Fruit fly (Drosophila melanogaster) whole organism, embryonic: ENCODE data around the gene Nrd1.
A peak's percentile ranks its signal among the peaks of the same experiment; 100 is the strongest.

Experiments
- Ada2b ChIP-seq: fragments of 200-800 bp; sonication (Bioruptor generic); IDR thresholded peaks from 2 replicates; pipeline ENCODE4 v1.3.6; 2022; ENCODE audit warnings: missing biosample characterization, missing genetic modification characterization
- Aef1 ChIP-seq: fragments of 200-800 bp; sonication (Bioruptor generic); IDR thresholded peaks from 3 replicates; pipeline ENCODE4 v1.3.6; 2022; ENCODE audit warnings: missing biosample characterization, missing genetic modification characterization
- Bteb2 ChIP-seq: fragments of 200-800 bp; sonication (Bioruptor generic); optimal IDR thresholded peaks from 2 replicates; lab custom pipeline; 2016; ENCODE audit warnings: missing biosample characterization, missing genetic modification characterization
- CG10431 ChIP-seq: fragments of 200-800 bp; sonication (Bioruptor generic); optimal IDR thresholded peaks from 3 replicates; lab custom pipeline; 2018; ENCODE audit warnings: missing biosample characterization, mild to moderate bottlenecking, missing genetic modification characterization
- CG10959 ChIP-seq: fragments of 200-800 bp; sonication (Bioruptor generic); IDR thresholded peaks from 2 replicates; pipeline ENCODE4 v1.3.6; 2022; ENCODE audit warnings: missing biosample characterization, missing genetic modification characterization
- CG11695 ChIP-seq: fragments of 200-800 bp; sonication (Bioruptor generic); IDR thresholded peaks from 3 replicates; pipeline ENCODE4 v1.3.6; 2022; ENCODE audit warnings: missing biosample characterization, missing genetic modification characterization
- CG12391 ChIP-seq: fragments of 200-800 bp; sonication (Bioruptor generic); optimal IDR thresholded peaks from 3 replicates; lab custom pipeline; 2018; ENCODE audit warnings: missing biosample characterization, mild to moderate bottlenecking, missing genetic modification characterization, moderate library complexity
- CG12659 ChIP-seq: fragments of 200-800 bp; sonication (Bioruptor generic); optimal IDR thresholded peaks from 3 replicates; lab custom pipeline; 2017; ENCODE audit warnings: mild to moderate bottlenecking, missing biosample characterization, missing genetic modification reagents, missing genetic modification characterization
- CG14710 ChIP-seq: fragments of 200-800 bp; sonication (Bioruptor generic); optimal IDR thresholded peaks from 3 replicates; lab custom pipeline; 2019; ENCODE audit warnings: missing biosample characterization, mild to moderate bottlenecking, missing genetic modification characterization, moderate library complexity
- CG16813 ChIP-seq: fragments of 200-800 bp; sonication (Bioruptor generic); IDR thresholded peaks from 3 replicates; pipeline ENCODE4 v1.3.6; 2022; ENCODE audit warnings: missing biosample characterization, missing genetic modification characterization; ENCODE audit not compliant: partially characterized antibody
- CG2199 ChIP-seq: fragments of 200-800 bp; sonication (Bioruptor generic); IDR thresholded peaks from 3 replicates; pipeline ENCODE4 v1.3.6; 2022; ENCODE audit warnings: missing biosample characterization, missing genetic modification characterization
- CG33557 ChIP-seq: fragments of 200-800 bp; sonication (Bioruptor generic); optimal IDR thresholded peaks from 2 replicates; lab custom pipeline; 2019; ENCODE audit warnings: missing biosample characterization, mild to moderate bottlenecking, missing genetic modification characterization, moderate library complexity
- CG4404 ChIP-seq: fragments of 200-800 bp; sonication (Bioruptor generic); IDR thresholded peaks from 2 replicates; pipeline ENCODE4 v1.3.6; 2022; ENCODE audit warnings: missing biosample characterization, missing genetic modification characterization
- CG4820 ChIP-seq: fragments of 200-800 bp; sonication (Bioruptor generic); optimal IDR thresholded peaks from 3 replicates; lab custom pipeline; 2016; ENCODE audit warnings: missing biosample characterization, missing genetic modification characterization
- CG6683 ChIP-seq: fragments of 200-800 bp; sonication (Bioruptor generic); optimal IDR thresholded peaks from 2 replicates; lab custom pipeline; 2017; ENCODE audit warnings: missing biosample characterization, mild to moderate bottlenecking, missing genetic modification characterization, missing genetic modification reagents
- CG6813 ChIP-seq: fragments of 200-800 bp; sonication (Bioruptor generic); optimal IDR thresholded peaks from 2 replicates; lab custom pipeline; 2017; ENCODE audit warnings: missing biosample characterization, missing genetic modification characterization, mild to moderate bottlenecking, moderate library complexity, missing genetic modification reagents
- CG7745 ChIP-seq: fragments of 200-800 bp; sonication (Bioruptor generic); optimal IDR thresholded peaks from 2 replicates; lab custom pipeline; 2018; ENCODE audit warnings: missing biosample characterization, mild to moderate bottlenecking, missing genetic modification characterization, moderate library complexity
- CG8388 ChIP-seq: fragments of 200-800 bp; sonication (Bioruptor generic); optimal IDR thresholded peaks from 2 replicates; lab custom pipeline; 2019; ENCODE audit warnings: missing biosample characterization, mild to moderate bottlenecking, missing genetic modification characterization, moderate library complexity
- CG8478 ChIP-seq: fragments of >200 bp; optimal IDR thresholded peaks from 2 replicates; lab custom pipeline; 2018
- CG8924 ChIP-seq: fragments of 200-800 bp; optimal IDR thresholded peaks from 3 replicates; lab custom pipeline; 2019; ENCODE audit warnings: missing biosample characterization, mild to moderate bottlenecking, missing genetic modification characterization, moderate library complexity
- CG9817 ChIP-seq: fragments of 200-800 bp; sonication (Bioruptor generic); optimal IDR thresholded peaks from 2 replicates; lab custom pipeline; 2018; ENCODE audit warnings: missing biosample characterization, mild to moderate bottlenecking, missing genetic modification characterization, moderate library complexity
- CTCF ChIP-seq: fragments of 200-800 bp; sonication (Bioruptor generic); optimal IDR thresholded peaks from 2 replicates; lab custom pipeline; 2017; ENCODE audit warnings: missing biosample characterization, mild to moderate bottlenecking, missing genetic modification characterization, moderate library complexity
- Deaf1 ChIP-seq: fragments of 200-800 bp; optimal IDR thresholded peaks from 3 replicates; lab custom pipeline; 2019; ENCODE audit warnings: missing biosample characterization, mild to moderate bottlenecking, missing genetic modification characterization, moderate library complexity
- Dek ChIP-seq: fragments of 200-800 bp; sonication (Bioruptor generic); optimal IDR thresholded peaks from 3 replicates; lab custom pipeline; 2019; ENCODE audit warnings: missing biosample characterization, mild to moderate bottlenecking, missing genetic modification characterization, moderate library complexity
- Dfd ChIP-seq, 2 experiments: fragments of >200 bp; optimal IDR thresholded peaks; 2 replicates each; lab custom pipeline; 2017; ENCODE audit warnings: missing biosample characterization in 2 of 2, missing genetic modification characterization in 2 of 2
- Dll ChIP-seq: fragments of 200-800 bp; sonication (Bioruptor generic); IDR thresholded peaks from 4 replicates; pipeline ENCODE4 v1.3.6; 2022; ENCODE audit warnings: missing biosample characterization, missing genetic modification characterization; ENCODE audit not compliant: partially characterized antibody
- MESR4 ChIP-seq: fragments of 200-800 bp; sonication (Bioruptor generic); optimal IDR thresholded peaks from 2 replicates; lab custom pipeline; 2018; ENCODE audit warnings: missing biosample characterization, mild to moderate bottlenecking, missing genetic modification characterization, moderate library complexity
- MTF-1 ChIP-seq: fragments of 200-800 bp; sonication (Bioruptor generic); optimal IDR thresholded peaks from 2 replicates; lab custom pipeline; 2018; ENCODE audit warnings: missing biosample characterization, mild to moderate bottlenecking, missing genetic modification characterization, borderline replicate concordance
- NFAT ChIP-seq: fragments of 200-800 bp; sonication (Bioruptor generic); IDR thresholded peaks from 2 replicates; pipeline ENCODE4 v1.3.6; 2022; ENCODE audit warnings: missing biosample characterization, missing genetic modification characterization
- Oli ChIP-seq: fragments of 200-800 bp; sonication (Bioruptor generic); optimal IDR thresholded peaks from 2 replicates; lab custom pipeline; 2018; ENCODE audit warnings: missing biosample characterization, mild to moderate bottlenecking, missing genetic modification characterization, moderate library complexity
- Scr ChIP-seq: fragments of 200-800 bp; sonication (Bioruptor generic); IDR thresholded peaks from 2 replicates; pipeline ENCODE4 v1.3.6; 2022; ENCODE audit warnings: missing biosample characterization, missing genetic modification characterization; ENCODE audit not compliant: partially characterized antibody
- Vsx1 ChIP-seq: fragments of 200-800 bp; sonication (Bioruptor generic); optimal IDR thresholded peaks from 2 replicates; lab custom pipeline; 2017; ENCODE audit warnings: missing biosample characterization, mild to moderate bottlenecking, missing genetic modification characterization, missing genetic modification reagents
- ab ChIP-seq: fragments of 200-800 bp; sonication (Bioruptor generic); optimal IDR thresholded peaks from 2 replicates; lab custom pipeline; 2016; ENCODE audit warnings: missing biosample characterization, missing genetic modification characterization
- ac ChIP-seq: fragments of 200-800 bp; sonication (Bioruptor generic); optimal IDR thresholded peaks from 3 replicates; lab custom pipeline; 2017; ENCODE audit warnings: missing biosample characterization, mild to moderate bottlenecking, missing genetic modification characterization
- amos ChIP-seq: fragments of 200-800 bp; sonication (Bioruptor generic); IDR thresholded peaks from 2 replicates; pipeline ENCODE4 v1.3.6; 2022; ENCODE audit warnings: missing biosample characterization, missing genetic modification characterization; ENCODE audit not compliant: partially characterized antibody
- dati ChIP-seq: fragments of 200-800 bp; sonication (Bioruptor generic); IDR thresholded peaks from 2 replicates; pipeline ENCODE4 v1.3.6; 2022; ENCODE audit warnings: missing biosample characterization, missing genetic modification characterization
- dysf ChIP-seq: fragments of 200-800 bp; sonication (Bioruptor generic); IDR thresholded peaks from 3 replicates; pipeline ENCODE4 v1.3.6; 2022; ENCODE audit warnings: missing biosample characterization, missing genetic modification characterization
- ewg ChIP-seq: fragments of 200-800 bp; sonication (Bioruptor generic); optimal IDR thresholded peaks from 3 replicates; lab custom pipeline; 2017; ENCODE audit warnings: mild to moderate bottlenecking, missing biosample characterization, missing genetic modification reagents, missing genetic modification characterization
- ftz-f1 ChIP-seq: fragments of 200-800 bp; sonication (Bioruptor generic); optimal IDR thresholded peaks from 2 replicates; lab custom pipeline; 2016; ENCODE audit warnings: missing biosample characterization, missing genetic modification characterization
- gcm ChIP-seq: fragments of 200-800 bp; sonication (Bioruptor generic); optimal IDR thresholded peaks from 2 replicates; lab custom pipeline; 2019; ENCODE audit warnings: missing biosample characterization, mild to moderate bottlenecking, missing genetic modification characterization, moderate library complexity
- grn ChIP-seq: fragments of 200-800 bp; sonication (Bioruptor generic); optimal IDR thresholded peaks from 3 replicates; lab custom pipeline; 2017; ENCODE audit warnings: missing biosample characterization, missing genetic modification characterization
- gt ChIP-seq: fragments of 200-800 bp; sonication (Bioruptor generic); IDR thresholded peaks from 2 replicates; pipeline ENCODE4 v1.3.6; 2022; ENCODE audit warnings: missing biosample characterization, missing genetic modification characterization
- her ChIP-seq: fragments of 200-800 bp; sonication (Bioruptor generic); optimal IDR thresholded peaks from 2 replicates; lab custom pipeline; 2016; ENCODE audit warnings: missing biosample characterization, missing genetic modification characterization
- lola ChIP-seq, 3 experiments: fragments of >200 bp in 2 of 3; fragments of 200-800 bp in 1 of 3; sonication (Bioruptor generic) in 1 of 3; optimal IDR thresholded peaks; 2 replicates each; lab custom pipeline; 2017 to 2019; ENCODE audit warnings: missing biosample characterization in 3 of 3, missing genetic modification characterization in 3 of 3, mild to moderate bottlenecking in 1 of 3, moderate library complexity in 1 of 3
- mld ChIP-seq: fragments of 200-800 bp; sonication (Bioruptor generic); IDR thresholded peaks from 3 replicates; pipeline ENCODE4 v1.3.6; 2022; ENCODE audit warnings: missing biosample characterization, missing genetic modification characterization; ENCODE audit not compliant: partially characterized antibody
- nerfin-1 ChIP-seq: fragments of 200-800 bp; sonication (Bioruptor generic); optimal IDR thresholded peaks from 3 replicates; lab custom pipeline; 2019; ENCODE audit warnings: missing biosample characterization, mild to moderate bottlenecking, missing genetic modification characterization, moderate library complexity
- nerfin-2 ChIP-seq: fragments of 200-800 bp; sonication (Bioruptor generic); IDR thresholded peaks from 2 replicates; pipeline ENCODE4 v1.3.6; 2022; ENCODE audit warnings: missing biosample characterization, missing genetic modification characterization; ENCODE audit not compliant: partially characterized antibody
- pita ChIP-seq: fragments of 200-800 bp; sonication (Bioruptor generic); optimal IDR thresholded peaks from 2 replicates; lab custom pipeline; 2017; ENCODE audit warnings: missing biosample characterization, mild to moderate bottlenecking, missing genetic modification characterization
- sqz ChIP-seq: fragments of 200-800 bp; sonication (Bioruptor generic); optimal IDR thresholded peaks from 3 replicates; lab custom pipeline; 2018; ENCODE audit warnings: missing biosample characterization, mild to moderate bottlenecking, missing genetic modification characterization
- wor ChIP-seq: fragments of 200-800 bp; sonication (Bioruptor generic); IDR thresholded peaks from 2 replicates; pipeline ENCODE4 v1.3.6; 2022; ENCODE audit warnings: missing biosample characterization, missing genetic modification characterization

Gene Nrd1

DNA sequence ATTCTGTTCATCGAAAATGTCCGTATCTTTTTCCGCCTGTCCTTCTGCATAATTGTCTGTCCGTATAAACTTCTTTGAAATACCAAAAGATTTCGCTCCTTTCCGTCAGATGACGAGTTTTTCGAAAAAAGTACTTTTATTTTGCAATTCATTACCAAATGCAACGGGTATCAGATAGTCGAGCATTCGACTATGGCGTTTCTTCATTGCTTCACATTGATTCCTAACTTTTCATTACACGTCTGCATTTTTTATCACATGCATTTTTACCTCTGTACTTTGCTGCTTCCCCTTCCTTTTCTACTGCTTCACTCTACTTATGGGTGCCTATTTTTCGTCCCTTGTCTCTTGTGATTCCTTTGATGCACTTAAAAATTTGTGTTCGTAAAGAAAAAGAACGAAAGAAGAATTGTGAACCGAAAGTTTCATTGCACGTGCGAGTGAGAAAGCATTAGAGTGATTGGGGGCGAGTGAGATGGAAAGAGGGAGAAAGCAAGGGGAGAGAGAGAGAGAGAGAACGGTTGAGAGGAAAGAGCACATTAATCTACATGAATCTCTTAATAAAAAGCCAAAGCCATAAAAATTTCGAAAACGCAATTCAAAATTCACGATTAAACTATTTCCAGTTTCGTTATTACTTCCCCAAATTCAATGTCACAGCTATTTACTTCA lies 40.2 kb downstream of the Nrd1 start (continued):
- TF ChIP-seq ab (GFP tag; lab: Kevin White, UChicago) (no peak), Scr (GFP tag; lab: Robert Waterston, UW) (peak; percentile 22; the same call in 1 of the 2 replicates), CG12391 (tag; lab: Kevin White, UChicago) (no peak), wor (GFP tag; lab: Robert Waterston, UW) (no peak), pita (GFP tag; lab: Kevin White, UChicago) (no peak), dysf (GFP tag; lab: Robert Waterston, UW) (no peak), Oli (tag; lab: Kevin White, UChicago) (no peak), Vsx1 (GFP tag; lab: Kevin White, UChicago) (no peak), mld (GFP tag; lab: Robert Waterston, UW) (0 out of 3 replicates have a peak, but pooled peaks have one; percentile 20), Dfd (GFP tag; optimal IDR thresholded peaks at IDR 0.05; lab: Kevin White, UChicago) (no peak), grn (GFP tag; lab: Kevin White, UChicago) (no peak), CG8388 (no peak), nerfin-2 (GFP tag; lab: Robert Waterston, UW) (0 out of 2 replicates have a peak, but pooled peaks have one; percentile 46), dati (GFP tag; lab: Robert Waterston, UW) (no peak), CG11695 (GFP tag; lab: Robert Waterston, UW) (no peak), CG6813 (GFP tag; lab: Kevin White, UChicago) (no peak), lola (GFP tag; optimal IDR thresholded peaks at IDR 0.05; lab: Kevin White, UChicago) (no peak), CG8924 (no peak), CG10431 (GFP tag; lab: Kevin White, UChicago) (no peak), CG4404 (no peak), CG4820 (GFP tag; lab: Kevin White, UChicago) (no peak), Dek (tag; lab: Kevin White, UChicago) (no peak), CG14710 (no peak), Bteb2 (GFP tag; lab: Kevin White, UChicago) (no peak), Deaf1 (no peak), NFAT (GFP tag; lab: Robert Waterston, UW) (no peak), ac (GFP tag; lab: Kevin White, UChicago) (no peak), CG16813 (GFP tag; lab: Robert Waterston, UW) (peak; percentile 50), amos (GFP tag; lab: Robert Waterston, UW) (no peak), CG6683 (GFP tag; lab: Kevin White, UChicago) (no peak), CG12659 (GFP tag; lab: Kevin White, UChicago) (no peak), her (GFP tag; lab: Kevin White, UChicago) (no peak), nerfin-1 (tag; lab: Kevin White, UChicago) (no peak), MTF-1 (GFP tag; lab: Kevin White, UChicago) (no peak), CG7745 (tag; lab: Kevin White, UChicago) (no peak), MESR4 (GFP tag; lab: Kevin White, UChicago) (no peak), ftz-f1 (GFP tag; lab: Kevin White, UChicago) (no peak), CG10959 (GFP tag; lab: Robert Waterston, UW) (no peak), CG9817 (tag; lab: Kevin White, UChicago) (no peak), gcm (GFP tag; lab: Kevin White, UChicago) (no peak), ewg (GFP tag; lab: Kevin White, UChicago) (no peak), Ada2b (GFP tag; lab: Robert Waterston, UW) (no peak), Dll (GFP tag; lab: Robert Waterston, UW) (no peak), CG33557 (no peak), CG2199 (GFP tag; lab: Robert Waterston, UW) (no peak), CG8478 (lab: Kevin White, UChicago) (peak; percentile 64), Aef1 (GFP tag; lab: Robert Waterston, UW) (no peak), sqz (GFP tag; lab: Kevin White, UChicago) (no peak), CTCF (GFP tag; lab: Kevin White, UChicago) (no peak), gt (GFP tag; lab: Robert Waterston, UW) (no peak)
